Fruit fly (Drosophila melanogaster): ENCODE results near the gene Gba1a.

The Gba1a gene

DNA sequence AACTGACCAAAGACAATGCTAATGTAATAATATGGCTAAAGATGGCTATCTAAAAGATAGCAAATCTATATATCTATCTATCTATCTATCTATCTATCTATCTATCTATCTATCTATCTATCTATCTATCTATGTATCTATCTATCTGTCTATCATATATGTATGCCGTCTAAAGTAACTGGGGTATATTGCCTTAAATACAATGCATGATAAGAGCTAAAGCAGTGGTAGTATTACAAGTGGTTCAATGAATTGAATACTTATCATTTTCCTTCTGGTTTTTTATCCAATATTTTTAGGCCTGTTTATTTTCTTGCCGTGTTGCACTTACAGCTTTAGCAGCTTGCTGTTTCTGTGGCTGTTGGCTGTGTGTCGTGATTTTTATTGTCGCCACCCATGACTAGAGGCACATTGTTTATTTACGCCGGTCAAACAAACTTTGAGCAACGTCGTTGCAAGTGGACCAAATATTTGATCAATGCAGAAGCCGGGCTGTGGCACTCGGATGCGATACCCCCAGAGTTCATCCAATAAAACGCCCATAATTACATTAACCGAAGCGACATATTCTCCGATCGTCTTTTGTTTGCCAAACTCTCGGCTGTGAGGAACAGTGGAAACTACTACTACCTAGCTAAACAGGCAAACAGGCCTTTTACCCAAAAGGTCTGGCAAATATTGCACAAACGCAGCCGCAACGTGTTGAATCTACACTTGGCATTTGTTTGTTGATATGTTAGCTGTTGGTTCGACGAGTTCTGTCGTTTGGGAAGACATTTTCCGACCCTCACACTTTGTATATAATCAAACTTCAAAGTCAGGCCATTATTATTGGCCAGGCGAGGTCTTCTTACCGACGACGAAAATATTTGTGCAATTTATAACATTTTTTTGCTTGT is 37.5 kb downstream of the Gba1a start (continued):
- TF ChIP-seq CG10462 (GFP tag; optimal IDR thresholded peaks at IDR 0.05) (no peak), CG8359 (GFP tag; optimal IDR thresholded peaks at IDR 0.05; ENCODE audit: borderline replicate concordance) (peak; percentile 54), CG31365 (tag; optimal IDR thresholded peaks at IDR 0.05) (peak; percentile 10), disco-r (GFP tag; optimal IDR thresholded peaks at IDR 0.05) (no peak)

DNA sequence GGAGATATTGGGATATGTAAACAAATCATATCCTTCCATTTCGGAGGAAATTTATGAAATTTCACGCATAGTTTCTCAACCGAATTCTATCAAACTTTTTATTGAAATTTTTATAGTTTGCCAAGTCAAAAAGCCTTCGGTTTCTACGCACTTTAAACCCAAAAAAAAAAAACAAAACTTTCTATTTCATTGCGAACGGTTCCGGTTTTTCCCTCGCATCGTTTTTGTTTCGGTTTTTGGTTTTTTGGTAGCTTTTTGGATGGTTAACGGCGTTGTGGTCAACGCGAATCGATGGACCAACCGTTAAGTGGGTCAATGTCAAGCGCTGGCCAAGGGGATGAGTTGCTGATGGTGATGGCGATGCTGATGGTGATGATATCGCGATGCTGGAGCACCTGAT is 40.5 kb downstream of the Gba1a start:
- TF ChIP-seq CG17359 (tag; optimal IDR thresholded peaks at IDR 0.05): no peak
- no peak for TF ChIP-seq trh (GFP tag; optimal IDR thresholded peaks at IDR 0.05)
- no peak for TF ChIP-seq CG10274 (GFP tag; optimal IDR thresholded peaks at IDR 0.05)
- no peak for TF ChIP-seq CG5245 (GFP tag; optimal IDR thresholded peaks at IDR 0.05)
- no peak for TF ChIP-seq danr (GFP tag; IDR thresholded peaks at IDR 0.05)
- TF ChIP-seq run (tag; optimal IDR thresholded peaks at IDR 0.05): peak; percentile 12
- TF ChIP-seq CG17361 (GFP tag; IDR thresholded peaks at IDR 0.05): no peak
- TF ChIP-seq CG9876 (GFP tag; optimal IDR thresholded peaks at IDR 0.05): no peak
- no peak for TF ChIP-seq CG7357 (GFP tag; IDR thresholded peaks at IDR 0.05)
- no peak for TF ChIP-seq CG10462 (GFP tag; optimal IDR thresholded peaks at IDR 0.05)
- peak; percentile 91 for TF ChIP-seq Blimp-1 (GFP tag; optimal IDR thresholded peaks at IDR 0.05)
- TF ChIP-seq insv (GFP tag; optimal IDR thresholded peaks at IDR 0.05): no peak
- TF ChIP-seq Neu2 (GFP tag; optimal IDR thresholded peaks at IDR 0.05; ENCODE audit: borderline replicate concordance): no peak
- no peak for TF ChIP-seq NfI (GFP tag; optimal IDR thresholded peaks at IDR 0.05)
- no peak for TF ChIP-seq Hand (GFP tag; optimal IDR thresholded peaks at IDR 0.05)
- TF ChIP-seq CG34224 (GFP tag; IDR thresholded peaks at IDR 0.05; ENCODE audit: partially characterized antibody): no peak
- TF ChIP-seq vvl (GFP tag; IDR thresholded peaks at IDR 0.05): peak; percentile 50; the same call in 1 of the 2 replicates
- TF ChIP-seq disco-r (GFP tag; optimal IDR thresholded peaks at IDR 0.05): no peak
- peak; percentile 13 for TF ChIP-seq CG12769 (tag; optimal IDR thresholded peaks at IDR 0.05)
- peak; percentile 33 for TF ChIP-seq grn (GFP tag; optimal IDR thresholded peaks at IDR 0.05)
- no peak for TF ChIP-seq CG8388 (GFP tag; optimal IDR thresholded peaks at IDR 0.05)
- TF ChIP-seq unc-4 (GFP tag; IDR thresholded peaks at IDR 0.05; ENCODE audit: partially characterized antibody): no peak
- TF ChIP-seq CG7786 (GFP tag; optimal IDR thresholded peaks at IDR 0.05): no peak
- TF ChIP-seq CG4360 (GFP tag; IDR thresholded peaks at IDR 0.05): no peak
- TF ChIP-seq PHDP (tag; optimal IDR thresholded peaks at IDR 0.05): no peak
- TF ChIP-seq Scr (GFP tag; IDR thresholded peaks at IDR 0.05; ENCODE audit: partially characterized antibody): no peak
- no peak for TF ChIP-seq Side (GFP tag; optimal IDR thresholded peaks at IDR 0.05)
- no peak for TF ChIP-seq CG2120 (GFP tag; optimal IDR thresholded peaks at IDR 0.05)
- no peak for TF ChIP-seq knrl (GFP tag; IDR thresholded peaks at IDR 0.05; ENCODE audit: partially characterized antibody)
- TF ChIP-seq nmo (GFP tag; optimal IDR thresholded peaks at IDR 0.05): no peak
- TF ChIP-seq Atf6 (GFP tag; IDR thresholded peaks at IDR 0.05): no peak
- TF ChIP-seq CG14667 (GFP tag; IDR thresholded peaks at IDR 0.05): no peak
- peak; percentile 4 for TF ChIP-seq oc (tag; optimal IDR thresholded peaks at IDR 0.05)
- no peak for TF ChIP-seq CG6654 (GFP tag; optimal IDR thresholded peaks at IDR 0.05)
- no peak for TF ChIP-seq ham (GFP tag; IDR thresholded peaks at IDR 0.05)
- no peak for TF ChIP-seq p53 (GFP tag; optimal IDR thresholded peaks at IDR 0.05)
- TF ChIP-seq Ets65A (GFP tag): no peak
- TF ChIP-seq CG1529 (GFP tag; optimal IDR thresholded peaks at IDR 0.05): no peak
